Worm (Caenorhabditis elegans) whole organism, late embryonic: ENCODE results near the gene F31F6.3.

Experiments used
- C08G9.2 ChIP-seq: sonication (generic microtip); optimal IDR thresholded peaks from 2 replicates; lab custom pipeline; 2016; ENCODE audit warnings: mild to moderate bottlenecking, missing genetic modification characterization, moderate library complexity, missing compliant biosample characterization
- K09A11.1 ChIP-seq: sonication (generic microtip); optimal IDR thresholded peaks from 2 replicates; lab custom pipeline; 2017; ENCODE audit warnings: antibody characterized with exemption, mild to moderate bottlenecking, missing genetic modification characterization, missing compliant biosample characterization; ENCODE audit not compliant: insufficient read depth
- ceh-19 ChIP-seq: fragments of 200-800 bp; sonication (Bioruptor generic); optimal IDR thresholded peaks from 2 replicates; lab custom pipeline; 2018; ENCODE audit warnings: mild to moderate bottlenecking, missing genetic modification characterization, missing compliant biosample characterization
- ceh-22 ChIP-seq: sonication (generic microtip); optimal IDR thresholded peaks from 2 replicates; lab custom pipeline; 2017; ENCODE audit warnings: missing biosample characterization, missing genetic modification characterization
- ceh-24 ChIP-seq: sonication (generic microtip); optimal IDR thresholded peaks from 2 replicates; lab custom pipeline; 2016; ENCODE audit warnings: mild to moderate bottlenecking, missing genetic modification characterization, missing compliant biosample characterization
- ceh-45 ChIP-seq: fragments of 200-800 bp; sonication (Bioruptor generic); IDR thresholded peaks from 2 replicates; pipeline ENCODE4 v1.3.6; 2022; ENCODE audit warnings: missing genetic modification reagents, missing genetic modification characterization, missing compliant biosample characterization
- ceh-48 ChIP-seq: sonication (generic microtip); optimal IDR thresholded peaks from 2 replicates; lab custom pipeline; 2016; ENCODE audit warnings: missing genetic modification characterization, inconsistent platforms, missing compliant biosample characterization
- ceh-6 ChIP-seq: fragments of 200-800 bp; sonication (Bioruptor generic); optimal IDR thresholded peaks from 2 replicates; lab custom pipeline; 2018; ENCODE audit warnings: mild to moderate bottlenecking, missing genetic modification characterization, missing compliant biosample characterization
- dmd-4 ChIP-seq: sonication (generic microtip); optimal IDR thresholded peaks from 2 replicates; lab custom pipeline; 2016; ENCODE audit warnings: borderline replicate concordance, missing genetic modification characterization, missing compliant biosample characterization
- dve-1 ChIP-seq: sonication (generic microtip); optimal IDR thresholded peaks from 2 replicates; lab custom pipeline; 2017; ENCODE audit warnings: antibody characterized with exemption, mild to moderate bottlenecking, missing genetic modification characterization, missing compliant biosample characterization
- ets-4 ChIP-seq: sonication (generic microtip); optimal IDR thresholded peaks from 2 replicates; lab custom pipeline; 2016; ENCODE audit warnings: missing genetic modification characterization, missing compliant biosample characterization
- fax-1 ChIP-seq: sonication (generic microtip); optimal IDR thresholded peaks from 2 replicates; lab custom pipeline; 2016; ENCODE audit warnings: missing genotype, missing genetic modification characterization, missing compliant biosample characterization
- hlh-13 ChIP-seq: fragments of 200-800 bp; sonication (Bioruptor generic); optimal IDR thresholded peaks from 2 replicates; lab custom pipeline; 2018; ENCODE audit warnings: mild to moderate bottlenecking, missing genetic modification characterization, missing compliant biosample characterization
- lim-6 ChIP-seq: sonication (generic microtip); optimal IDR thresholded peaks from 2 replicates; lab custom pipeline; 2016; ENCODE audit warnings: missing genetic modification characterization, missing compliant biosample characterization
- lin-11 ChIP-seq: fragments of 200-800 bp; sonication (Bioruptor generic); optimal IDR thresholded peaks from 2 replicates; lab custom pipeline; 2018; ENCODE audit warnings: mild to moderate bottlenecking, missing genetic modification characterization, missing compliant biosample characterization
- mec-3 ChIP-seq: sonication (generic microtip); optimal IDR thresholded peaks from 2 replicates; lab custom pipeline; 2016; ENCODE audit warnings: borderline replicate concordance, missing genetic modification characterization, missing compliant biosample characterization
- nfya-1 ChIP-seq: sonication (generic microtip); optimal IDR thresholded peaks from 2 replicates; lab custom pipeline; 2017; ENCODE audit warnings: missing genetic modification characterization, mild to moderate bottlenecking, missing compliant biosample characterization, antibody characterized with exemption, moderate library complexity
- nhr-232 ChIP-seq: sonication (generic microtip); optimal IDR thresholded peaks from 2 replicates; lab custom pipeline; 2016; ENCODE audit warnings: missing genetic modification characterization, missing compliant biosample characterization
- odd-2 ChIP-seq: sonication (generic microtip); optimal IDR thresholded peaks from 2 replicates; lab custom pipeline; 2017; ENCODE audit warnings: antibody characterized with exemption, mild to moderate bottlenecking, missing genetic modification characterization, missing compliant biosample characterization
- pag-3 ChIP-seq: sonication (generic microtip); optimal IDR thresholded peaks from 2 replicates; lab custom pipeline; 2016; ENCODE audit warnings: missing compliant biosample characterization, missing genetic modification characterization, borderline replicate concordance
- pat-9 ChIP-seq: fragments of 200-800 bp; sonication (Bioruptor generic); optimal IDR thresholded peaks from 2 replicates; lab custom pipeline; 2018; ENCODE audit warnings: mild to moderate bottlenecking, missing genetic modification characterization, moderate library complexity, missing compliant biosample characterization
- pax-1 ChIP-seq: fragments of 150-350 bp; optimal IDR thresholded peaks from 2 replicates; lab custom pipeline; 2014; ENCODE audit warnings: missing biosample characterization, missing genetic modification characterization
- pha-2 ChIP-seq: sonication (generic microtip); optimal IDR thresholded peaks from 2 replicates; lab custom pipeline; 2017; ENCODE audit warnings: mild to moderate bottlenecking, missing genetic modification characterization, missing compliant biosample characterization
- pha-4 ChIP-seq: fragments of 150-350 bp; optimal IDR thresholded peaks from 2 replicates; lab custom pipeline; 2018; ENCODE audit warnings: missing biosample characterization, missing genetic modification reagents, missing genetic modification characterization
- pqm-1 ChIP-seq: sonication (generic microtip); optimal IDR thresholded peaks from 2 replicates; lab custom pipeline; 2016; ENCODE audit warnings: missing genetic modification characterization, missing compliant biosample characterization
- pros-1 ChIP-seq: fragments of 150-350 bp; optimal IDR thresholded peaks from 2 replicates; lab custom pipeline; 2014; ENCODE audit warnings: missing biosample characterization, missing genetic modification reagents, missing genetic modification characterization
- ref-2 ChIP-seq: sonication (generic microtip); optimal IDR thresholded peaks from 2 replicates; lab custom pipeline; 2016; ENCODE audit warnings: missing genetic modification characterization, missing compliant biosample characterization
- sdc-2 ChIP-seq: sonication (generic microtip); optimal IDR thresholded peaks from 2 replicates; lab custom pipeline; 2016; ENCODE audit warnings: missing genotype, missing genetic modification characterization, missing compliant biosample characterization
- sox-2 ChIP-seq: fragments of 200-800 bp; sonication (Bioruptor generic); IDR thresholded peaks from 2 replicates; pipeline ENCODE4 v1.3.6; 2022; ENCODE audit warnings: missing genetic modification reagents, missing genetic modification characterization, missing compliant biosample characterization
- syd-9 ChIP-seq: sonication (generic microtip); optimal IDR thresholded peaks from 2 replicates; lab custom pipeline; 2016; ENCODE audit warnings: mild to moderate bottlenecking, missing genetic modification characterization, moderate library complexity, missing compliant biosample characterization
- tbx-2 ChIP-seq: sonication (generic microtip); optimal IDR thresholded peaks from 2 replicates; lab custom pipeline; 2016; ENCODE audit warnings: missing genetic modification characterization, missing compliant biosample characterization
- tbx-7 ChIP-seq: sonication (generic microtip); optimal IDR thresholded peaks from 2 replicates; lab custom pipeline; 2016; ENCODE audit warnings: missing genotype, missing genetic modification characterization, missing compliant biosample characterization
- ttx-3 ChIP-seq: sonication (generic microtip); optimal IDR thresholded peaks from 2 replicates; lab custom pipeline; 2016; ENCODE audit warnings: missing genetic modification reagents, missing genetic modification characterization, missing compliant biosample characterization
- unc-86 ChIP-seq: sonication (generic microtip); optimal IDR thresholded peaks from 2 replicates; lab custom pipeline; 2016; ENCODE audit warnings: missing genetic modification characterization, missing compliant biosample characterization
- ztf-16 ChIP-seq: sonication (generic microtip); optimal IDR thresholded peaks from 2 replicates; lab custom pipeline; 2017; ENCODE audit warnings: missing genetic modification characterization, missing compliant biosample characterization

F31F6.3 gene

ce11 chrX:14881119-14881518 lies 8.5 kb upstream of the F31F6.3 start, which contains the start of gene flp-8:
Gene flp-8, plus strand, starts transcription at chrX:14881419.
- TF ChIP-seq mec-3 (tag; lab: Kevin White, UChicago) (no peak), lim-6 (tag; lab: Kevin White, UChicago) (no peak), ref-2 (tag; lab: Kevin White, UChicago) (no peak)
- TF ChIP-seq, all 69 proteins: peak for 0

- TF ChIP-seq dve-1 (tag; lab: Kevin White, UChicago): no peak
- peak; percentile 17 for TF ChIP-seq hlh-13 (GFP tag; lab: Kevin White, UChicago)
- no peak for TF ChIP-seq nfya-1 (tag; lab: Kevin White, UChicago)
Measured at ce11 chrX:14877691-14878090, 5.0 kb upstream of the F31F6.3 start.

DNA sequence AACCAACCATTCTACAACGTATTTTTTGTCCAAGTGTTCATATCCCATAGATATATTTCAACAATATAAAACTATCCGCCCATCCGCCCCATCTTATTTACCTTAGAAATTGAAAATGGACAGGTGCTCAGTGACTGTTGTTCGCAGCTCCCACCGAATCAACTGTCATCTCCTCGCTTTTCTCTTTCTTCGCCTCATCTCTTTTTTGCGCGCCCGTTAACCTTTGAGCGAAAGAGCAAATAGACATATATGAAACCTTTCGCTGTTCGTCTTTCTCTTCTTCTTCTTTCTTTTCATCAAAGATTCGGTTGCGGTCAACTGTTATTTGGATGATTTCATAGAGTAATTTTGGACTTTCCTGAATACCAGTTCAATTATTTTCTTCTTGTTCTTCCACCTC lies 3.0 kb upstream of the F31F6.3 start, which contains the start of gene sssh-1:
Gene sssh-1, plus strand, starts transcription at position 301 of the 400 bp plus-strand sequence.
- TF ChIP-seq pat-9 (tag; lab: Kevin White, UChicago) (no peak), mec-3 (tag; lab: Kevin White, UChicago) (no peak), dmd-4 (no peak), tbx-2 (tag; lab: Kevin White, UChicago) (no peak), unc-86 (tag; lab: Kevin White, UChicago) (no peak), lin-11 (no peak), lim-6 (tag; lab: Kevin White, UChicago) (no peak)

DNA sequence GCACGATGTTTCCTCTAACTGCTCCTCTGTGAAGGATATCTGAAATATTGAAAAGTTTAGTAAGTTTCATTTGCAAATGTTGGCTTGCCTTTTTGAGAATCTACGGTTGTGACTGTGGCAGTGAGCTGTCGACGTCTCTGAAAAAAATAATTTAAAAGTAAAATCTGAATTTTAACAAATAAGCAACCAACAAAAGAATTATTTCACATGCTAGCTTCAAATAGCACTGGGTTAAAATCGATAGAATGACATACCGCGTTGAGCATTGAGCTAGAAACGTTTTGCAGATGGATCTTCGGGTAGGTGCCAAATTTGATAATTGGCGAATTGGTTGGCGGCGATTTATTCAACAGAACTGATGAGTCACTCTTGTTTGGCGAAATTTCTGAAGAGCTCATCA lies 887 bp downstream of the F31F6.3 start, which contains the start of gene F31F6.2:
Gene F31F6.2, minus strand, starts transcription at position 101 of the 400 bp plus-strand sequence.
- TF ChIP-seq ceh-48 (tag; lab: Kevin White, UChicago) (no peak), ttx-3 (tag; lab: Kevin White, UChicago) (no peak), C08G9.2 (no peak), fax-1 (tag; lab: Kevin White, UChicago) (no peak), pros-1 (tag; lab: Kevin White, UChicago) (no peak), nfya-1 (tag; lab: Kevin White, UChicago) (no peak), pqm-1 (no peak), ref-2 (tag; lab: Kevin White, UChicago) (no peak), ceh-19 (GFP tag; lab: Kevin White, UChicago) (no peak), tbx-7 (tag; lab: Kevin White, UChicago) (no peak), tbx-2 (tag; lab: Kevin White, UChicago) (no peak), pax-1 (no peak)

DNA sequence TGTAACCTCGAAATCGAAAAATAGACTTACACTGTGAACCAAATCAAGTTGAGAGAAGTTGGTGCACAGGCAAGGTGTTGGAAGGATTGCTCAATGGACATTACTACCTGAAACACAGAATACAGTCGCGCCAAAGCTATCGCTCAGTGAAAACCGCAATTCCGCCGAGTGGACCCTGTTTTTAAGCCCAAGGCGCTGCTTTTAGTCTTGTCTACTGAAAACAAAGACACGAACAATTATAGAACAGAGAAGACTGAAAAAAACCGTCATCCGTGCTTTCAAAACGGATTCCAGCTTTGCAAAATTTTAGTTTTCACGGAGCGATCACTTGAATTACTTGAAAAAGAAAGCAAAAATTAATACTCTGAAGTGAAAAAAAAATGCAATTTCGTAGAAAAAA lies 4.5 kb downstream of the F31F6.3 start, which contains the start of gene F31F6.1:
Gene F31F6.1, minus strand, starts transcription at position 101 of the 400 bp plus-strand sequence.
- TF ChIP-seq ceh-24 (tag; lab: Kevin White, UChicago): no peak
- peak; percentile 54 for TF ChIP-seq dmd-4

DNA sequence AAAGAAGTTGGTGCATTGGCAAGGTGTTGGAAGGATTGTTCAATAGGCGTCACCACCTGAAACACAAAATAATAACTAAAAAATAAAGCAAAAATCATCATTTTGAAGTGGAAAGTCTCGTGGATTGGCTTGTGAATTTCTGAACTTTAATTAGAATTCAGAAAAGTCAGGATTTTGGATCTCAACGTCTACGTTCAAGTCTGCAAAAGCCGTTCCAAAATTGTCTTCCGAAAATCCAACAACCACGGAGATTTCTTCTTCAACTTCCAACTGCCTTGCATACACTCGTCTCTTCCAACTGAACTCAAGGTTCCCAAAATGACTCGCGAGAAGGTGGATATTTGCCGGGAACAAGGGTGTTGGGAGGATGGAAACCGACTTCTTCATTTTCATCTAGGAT lies 6.9 kb downstream of the F31F6.3 start, which contains the start of gene C27C12.3:
Gene C27C12.3, minus strand, starts transcription at position 101 of the 400 bp plus-strand sequence.
- TF ChIP-seq pha-2 (tag; lab: Kevin White, UChicago) (no peak), nfya-1 (tag; lab: Kevin White, UChicago) (no peak), ceh-45 (GFP tag; lab: Robert Waterston, UW) (no peak), tbx-7 (tag; lab: Kevin White, UChicago) (no peak), ceh-48 (tag; lab: Kevin White, UChicago) (no peak)

DNA sequence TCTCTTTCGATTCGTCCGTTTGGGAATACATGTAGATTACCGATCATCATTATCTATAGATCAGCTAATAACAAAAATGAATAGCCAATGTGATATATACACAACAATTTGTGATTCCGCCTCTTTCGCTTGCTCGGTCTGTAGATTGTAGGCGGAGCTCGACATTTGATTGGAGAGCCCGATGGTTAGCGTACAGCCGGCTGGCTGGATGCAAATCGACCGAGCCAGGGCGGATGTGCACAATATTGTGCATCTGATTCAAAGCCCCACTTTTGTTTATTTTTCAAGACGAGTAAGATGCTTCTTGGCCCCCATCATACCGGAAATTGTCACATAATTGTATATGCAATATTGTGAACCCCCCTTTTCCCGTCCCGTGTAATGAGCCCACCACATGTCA lies 10.9 kb downstream of the F31F6.3 start, which contains the start of gene dmd-4:
Gene dmd-4, minus strand, starts transcription at position 101 of the 400 bp plus-strand sequence.
- TF ChIP-seq dmd-4 (peak; percentile 82), pag-3 (tag; lab: Kevin White, UChicago) (no peak)

DNA sequence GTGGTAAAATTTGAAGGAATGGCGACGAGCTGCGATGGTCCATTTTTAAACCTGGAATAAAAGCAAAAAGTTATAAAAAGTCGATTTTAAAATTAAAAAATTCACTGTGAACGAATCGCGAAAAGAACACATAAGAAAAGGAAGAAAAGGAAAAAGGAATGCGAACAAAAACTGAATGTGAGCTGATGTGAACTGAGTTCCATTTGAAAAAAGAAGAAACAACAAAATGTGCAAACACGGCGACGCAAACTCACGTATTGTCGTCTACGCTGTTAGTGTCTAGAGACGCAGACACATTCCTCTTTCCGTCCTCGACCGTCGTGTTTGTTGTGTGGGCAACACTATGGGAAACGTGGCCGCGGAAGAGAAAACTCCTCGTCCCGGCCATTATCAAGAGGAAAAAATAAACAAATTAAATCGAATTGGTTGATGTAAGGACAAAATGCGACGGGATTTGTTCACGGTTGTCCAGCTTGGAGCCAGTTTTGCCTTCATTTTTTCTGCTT lies 18.9 kb downstream of the F31F6.3 start, which contains the start of the genes C27C12.1 and C27C12.4:
Gene C27C12.1, minus strand, starts transcription at position 51 of the 506 bp plus-strand sequence.
Gene C27C12.4, plus strand, starts transcription at position 375 of the 506 bp plus-strand sequence.
- peak; percentile 76 for TF ChIP-seq sdc-2 (tag; lab: Kevin White, UChicago)
- no peak for TF ChIP-seq ttx-3 (tag; lab: Kevin White, UChicago)
- no peak for TF ChIP-seq ceh-6
- TF ChIP-seq odd-2 (tag; lab: Kevin White, UChicago): no peak
- no peak for TF ChIP-seq lin-11
- TF ChIP-seq ceh-22: no peak
- no peak for TF ChIP-seq unc-86 (tag; lab: Kevin White, UChicago)
- TF ChIP-seq pha-4 (tag; lab: Kevin White, UChicago): no peak
- no peak for TF ChIP-seq ztf-16 (tag; lab: Kevin White, UChicago)
- peak; percentile 81 for TF ChIP-seq ets-4 (tag; lab: Kevin White, UChicago)
- peak; percentile 30 for TF ChIP-seq syd-9
- no peak for TF ChIP-seq sox-2
- no peak for TF ChIP-seq K09A11.1 (tag; lab: Kevin White, UChicago)
- TF ChIP-seq nhr-232 (tag; lab: Kevin White, UChicago): no peak
- peak; percentile 75 for TF ChIP-seq C08G9.2
